Worm (Caenorhabditis elegans): ENCODE measurements around the gene F12E12.6.

- TF ChIP-seq W03F9.2 (tag; optimal IDR thresholded peaks at IDR 0.05) = no peak
- TF ChIP-seq dao-5 (tag; optimal IDR thresholded peaks at IDR 0.05) = no peak
Observed at ce11 chrII:3785257-3785656, 48.5 kb upstream of the F12E12.6 start, which contains the start of gene T24E12.1.

Measured in whole organism, L4/young adult.